Worm (Caenorhabditis elegans) whole organism, L4 larva: ENCODE measurements around the gene hex-5.

Experiments
- F26F4.8 ChIP-seq: fragments of 200-800 bp; sonication (Bioruptor generic); conservative IDR thresholded peaks from 2 replicates; pipeline ENCODE4 v1.3.6; 2022; ENCODE audit warnings: missing genetic modification characterization, missing compliant biosample characterization
- R02D3.7 ChIP-seq: fragments of 150-350 bp; sonication (generic microtip); optimal IDR thresholded peaks from 3 replicates; lab custom pipeline; 2014; ENCODE audit warnings: missing biosample characterization, missing genetic modification characterization
- T20F7.1 ChIP-seq: fragments of 200-800 bp; sonication (Bioruptor generic); optimal IDR thresholded peaks from 2 replicates; lab custom pipeline; 2018; ENCODE audit warnings: mild to moderate bottlenecking, missing genetic modification characterization, missing compliant biosample characterization
- attf-4 ChIP-seq: sonication (generic microtip); optimal IDR thresholded peaks from 3 replicates; lab custom pipeline; 2017; ENCODE audit warnings: missing biosample characterization, missing genetic modification characterization
- egl-27 ChIP-seq: sonication (generic microtip); optimal IDR thresholded peaks from 3 replicates; lab custom pipeline; 2017; ENCODE audit warnings: missing biosample characterization, missing genetic modification reagents, missing genetic modification characterization
- lsy-2 ChIP-seq, 2 experiments: fragments of 150-350 bp in 1 of 2; sonication (generic microtip) in 1 of 2; optimal IDR thresholded peaks; 2 replicates each; lab custom pipeline; 2014 to 2017; ENCODE audit warnings: missing biosample characterization in 2 of 2, missing genetic modification characterization in 2 of 2
- ztf-11 ChIP-seq: fragments of 150-350 bp; optimal IDR thresholded peaks from 2 replicates; lab custom pipeline; 2014; ENCODE audit warnings: missing biosample characterization, missing genetic modification characterization

ce11 chrX:14851904-14852303 is 53.2 kb downstream of the hex-5 start:
- TF ChIP-seq lsy-2 (tag; optimal IDR thresholded peaks at IDR 0.05; lab: Kevin White, UChicago) (no peak), attf-4 (no peak), F26F4.8 (GFP tag; lab: Robert Waterston, UW) (no peak), ztf-11 (no peak), T20F7.1 (GFP tag; lab: Kevin White, UChicago) (no peak), R02D3.7 (no peak), egl-27 (tag; lab: Kevin White, UChicago) (no peak)
